Worm (Caenorhabditis elegans): Measurements from ENCODE around the gene srb-16.

srb-16 gene

DNA sequence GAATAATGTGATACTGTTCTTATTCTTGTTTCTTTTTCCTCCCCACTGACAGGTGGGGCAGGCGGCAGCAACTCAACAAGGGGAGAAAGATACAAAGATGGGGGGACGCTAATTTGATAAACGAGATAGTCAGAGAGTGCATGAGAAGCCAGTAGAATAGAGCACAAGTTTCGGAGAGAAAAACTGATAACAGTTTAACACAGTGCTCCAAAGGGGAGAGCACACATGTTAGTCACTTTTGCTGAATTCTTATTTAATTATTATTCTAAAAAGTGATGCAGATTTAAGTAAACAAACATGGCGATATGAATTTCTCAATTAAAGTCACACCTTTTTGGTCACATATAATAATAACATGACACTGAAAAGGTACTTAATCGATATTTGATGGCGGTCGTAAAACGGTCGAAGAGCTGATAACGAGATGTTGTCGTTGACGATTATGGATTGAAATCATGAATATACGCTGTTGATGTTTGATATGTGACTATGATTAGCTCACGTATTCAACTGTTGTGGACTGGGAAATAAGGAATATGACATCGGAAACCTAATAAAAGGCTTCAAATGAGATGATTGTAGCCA is 35.3 kb upstream of the srb-16 start:
- TF ChIP-seq scrt-1 (GFP tag; IDR thresholded peaks at IDR 0.05) (no peak), sea-1 (GFP tag; conservative IDR thresholded peaks at IDR 0.05) (no peak), flt-1 (GFP tag; IDR thresholded peaks at IDR 0.05) (no peak), B0310.2 (tag; optimal IDR thresholded peaks at IDR 0.05) (no peak), tra-4 (tag; optimal IDR thresholded peaks at IDR 0.05) (no peak), hmg-4 (GFP tag; optimal IDR thresholded peaks at IDR 0.05) (no peak), hnd-1 (tag; optimal IDR thresholded peaks at IDR 0.05) (no peak)

DNA sequence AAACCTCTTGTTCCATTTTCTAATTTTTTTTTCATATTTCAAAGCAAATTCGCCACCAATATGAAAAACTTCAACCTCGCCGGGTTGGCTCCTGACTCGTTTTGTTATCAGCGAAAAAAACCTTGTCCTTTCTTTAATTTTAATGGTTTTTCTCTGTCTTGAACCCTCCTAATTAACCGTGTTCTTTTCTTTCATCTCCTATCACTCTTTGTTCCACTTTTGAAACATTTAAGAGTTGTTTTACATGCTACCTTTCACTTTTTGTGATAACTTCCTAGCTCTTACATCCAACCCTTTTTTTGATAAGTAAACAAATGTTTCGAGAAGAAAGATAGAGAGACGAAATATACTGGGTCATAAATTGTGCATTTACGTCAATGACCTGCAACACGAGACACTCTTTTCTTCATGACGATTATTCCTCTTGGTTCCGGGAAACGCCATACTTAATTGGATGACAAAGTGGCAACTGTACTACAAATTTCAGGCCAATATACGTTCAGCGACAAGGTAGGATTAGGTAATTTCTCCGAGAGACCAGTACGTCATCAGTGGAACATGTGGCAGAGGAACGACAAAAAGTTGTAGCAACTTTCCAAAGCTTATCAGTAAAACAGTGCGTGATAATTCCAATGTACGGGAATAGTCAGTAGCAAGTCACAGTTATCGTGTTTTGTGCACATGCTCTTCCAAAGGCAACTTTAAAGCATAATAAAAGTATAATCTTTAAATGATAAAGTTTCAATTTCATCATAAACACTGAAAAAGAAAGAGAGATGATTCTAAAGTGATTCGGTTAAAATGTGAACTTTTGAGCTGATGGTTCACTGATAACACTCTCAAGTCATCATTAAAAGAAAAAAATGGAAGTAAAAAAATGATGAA is 34.2 kb upstream of the srb-16 start:
- TF ChIP-seq aly-1 (tag; optimal IDR thresholded peaks at IDR 0.05) (no peak), scrt-1 (GFP tag; IDR thresholded peaks at IDR 0.05) (no peak), ama-1 (optimal IDR thresholded peaks at IDR 0.05) (no peak), B0310.2 (tag; optimal IDR thresholded peaks at IDR 0.05) (no peak), tra-4 (tag; optimal IDR thresholded peaks at IDR 0.05) (no peak), tbx-37 (GFP tag; conservative IDR thresholded peaks at IDR 0.05) (no peak), flt-1 (GFP tag; IDR thresholded peaks at IDR 0.05) (no peak), ceh-13 (GFP tag; optimal IDR thresholded peaks at IDR 0.05) (no peak), sea-1 (GFP tag; conservative IDR thresholded peaks at IDR 0.05) (no peak), ets-7 (tag; optimal IDR thresholded peaks at IDR 0.05) (no peak), hmg-4 (GFP tag; optimal IDR thresholded peaks at IDR 0.05) (no peak), ceh-36 (tag; optimal IDR thresholded peaks at IDR 0.05) (no peak), F13C5.2 (tag; optimal IDR thresholded peaks at IDR 0.05) (no peak), pes-1 (GFP tag; IDR thresholded peaks at IDR 0.05) (no peak), tbx-11 (GFP tag; IDR thresholded peaks at IDR 0.05) (no peak), hnd-1 (tag; optimal IDR thresholded peaks at IDR 0.05) (no peak), hmbx-1 (tag; optimal IDR thresholded peaks at IDR 0.05) (no peak)

DNA sequence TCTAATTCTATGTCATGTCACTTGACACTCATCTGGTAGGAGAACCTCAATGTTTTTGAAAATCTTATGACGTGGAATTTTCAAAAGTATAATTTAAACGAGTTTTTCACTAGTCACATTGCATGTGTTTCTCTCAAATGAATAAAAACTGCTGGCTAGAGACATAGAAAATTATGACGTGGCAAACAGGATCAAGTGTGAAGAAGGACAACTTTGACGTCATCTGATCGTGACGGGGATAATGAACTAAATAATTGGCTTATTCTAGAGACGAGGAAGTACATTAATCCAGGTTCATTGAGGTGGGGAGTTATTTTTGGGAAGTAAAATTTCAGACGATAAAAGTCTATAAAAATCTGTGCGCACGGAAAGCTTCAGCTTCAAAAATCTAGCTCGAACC is 32.5 kb upstream of the srb-16 start:
- no peak for TF ChIP-seq ceh-13 (GFP tag; optimal IDR thresholded peaks at IDR 0.05)
- no peak for TF ChIP-seq sea-1 (GFP tag; conservative IDR thresholded peaks at IDR 0.05)
- no peak for TF ChIP-seq flt-1 (GFP tag; IDR thresholded peaks at IDR 0.05)
- TF ChIP-seq tra-4 (tag; optimal IDR thresholded peaks at IDR 0.05) = no peak
- no peak for TF ChIP-seq aly-1 (tag; optimal IDR thresholded peaks at IDR 0.05)
- TF ChIP-seq ets-7 (tag; optimal IDR thresholded peaks at IDR 0.05) = no peak
- no peak for TF ChIP-seq F13C5.2 (tag; optimal IDR thresholded peaks at IDR 0.05)
- TF ChIP-seq hmbx-1 (tag; optimal IDR thresholded peaks at IDR 0.05) = no peak
- no peak for TF ChIP-seq tbx-11 (GFP tag; IDR thresholded peaks at IDR 0.05)
- TF ChIP-seq tbx-37 (GFP tag; conservative IDR thresholded peaks at IDR 0.05) = no peak
- TF ChIP-seq scrt-1 (GFP tag; IDR thresholded peaks at IDR 0.05) = no peak
- TF ChIP-seq ama-1 (optimal IDR thresholded peaks at IDR 0.05) = no peak

DNA sequence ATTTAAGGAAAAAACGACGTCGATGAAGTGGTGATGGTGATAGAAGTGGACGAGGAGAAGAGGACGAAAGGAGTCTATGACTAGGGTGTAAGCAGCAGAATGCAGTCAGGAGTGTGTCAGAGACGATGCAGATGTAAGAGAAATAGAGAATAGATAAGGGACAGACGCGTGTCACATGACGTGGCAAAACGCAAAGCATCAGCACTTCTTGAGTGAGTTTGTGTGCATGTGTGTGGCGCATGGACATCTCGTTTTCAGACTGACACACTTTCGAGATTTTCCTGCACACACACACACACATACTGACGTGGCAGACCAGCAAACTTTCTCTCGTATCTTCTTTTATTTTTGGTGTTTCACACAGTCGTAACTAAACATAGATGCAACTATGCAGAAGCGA is 31.7 kb upstream of the srb-16 start:
- TF ChIP-seq ama-1 (optimal IDR thresholded peaks at IDR 0.05) = no peak
- TF ChIP-seq tra-4 (tag; optimal IDR thresholded peaks at IDR 0.05) = no peak
- TF ChIP-seq tbx-37 (GFP tag; conservative IDR thresholded peaks at IDR 0.05) = no peak
- no peak for TF ChIP-seq hmbx-1 (tag; optimal IDR thresholded peaks at IDR 0.05)
- TF ChIP-seq tbx-11 (GFP tag; IDR thresholded peaks at IDR 0.05) = no peak
- TF ChIP-seq flt-1 (GFP tag; IDR thresholded peaks at IDR 0.05) = no peak
- no peak for TF ChIP-seq ceh-36 (tag; optimal IDR thresholded peaks at IDR 0.05)
- no peak for TF ChIP-seq ceh-13 (GFP tag; optimal IDR thresholded peaks at IDR 0.05)
- TF ChIP-seq scrt-1 (GFP tag; IDR thresholded peaks at IDR 0.05) = no peak
- no peak for TF ChIP-seq B0310.2 (tag; optimal IDR thresholded peaks at IDR 0.05)
- no peak for TF ChIP-seq pes-1 (GFP tag; IDR thresholded peaks at IDR 0.05)
- no peak for TF ChIP-seq ets-7 (tag; optimal IDR thresholded peaks at IDR 0.05)
- no peak for TF ChIP-seq F13C5.2 (tag; optimal IDR thresholded peaks at IDR 0.05)
- TF ChIP-seq hmg-4 (GFP tag; optimal IDR thresholded peaks at IDR 0.05) = no peak
- TF ChIP-seq aly-1 (tag; optimal IDR thresholded peaks at IDR 0.05) = no peak
- TF ChIP-seq hnd-1 (tag; optimal IDR thresholded peaks at IDR 0.05) = no peak
- no peak for TF ChIP-seq sea-1 (GFP tag; conservative IDR thresholded peaks at IDR 0.05)

DNA sequence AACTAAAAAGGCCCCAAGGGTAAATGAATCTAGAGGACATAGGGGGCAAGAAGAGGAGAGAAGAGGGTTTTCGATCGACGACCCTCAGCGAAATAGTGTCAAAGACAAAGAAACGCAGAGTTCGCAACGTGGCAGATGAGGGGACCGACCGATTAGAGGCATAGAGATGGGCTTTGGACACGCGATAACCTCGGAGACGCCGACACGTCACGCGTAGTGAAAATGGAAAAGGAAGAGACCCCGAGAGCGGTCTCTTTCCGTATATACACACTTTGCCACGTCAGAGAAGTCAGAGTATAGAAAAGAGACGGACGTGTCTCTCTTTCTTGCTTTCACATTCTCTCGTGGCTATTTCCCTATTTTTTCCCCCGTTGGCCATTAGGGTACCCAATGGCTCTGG is 30.8 kb upstream of the srb-16 start:
- TF ChIP-seq flt-1 (GFP tag; IDR thresholded peaks at IDR 0.05) = no peak
- no peak for TF ChIP-seq B0310.2 (tag; optimal IDR thresholded peaks at IDR 0.05)
- peak; percentile 54; the same call in 1 of the 2 replicates for TF ChIP-seq tbx-11 (GFP tag; IDR thresholded peaks at IDR 0.05)
- TF ChIP-seq scrt-1 (GFP tag; IDR thresholded peaks at IDR 0.05) = no peak
- 0 out of 2 replicates have a peak, but pooled peaks have one; percentile 10 for TF ChIP-seq pes-1 (GFP tag; IDR thresholded peaks at IDR 0.05)
- TF ChIP-seq tra-4 (tag; optimal IDR thresholded peaks at IDR 0.05) = no peak
- TF ChIP-seq sea-1 (GFP tag; conservative IDR thresholded peaks at IDR 0.05) = no peak
- TF ChIP-seq hnd-1 (tag; optimal IDR thresholded peaks at IDR 0.05) = no peak
- no peak for TF ChIP-seq tbx-37 (GFP tag; conservative IDR thresholded peaks at IDR 0.05)
- no peak for TF ChIP-seq ama-1 (optimal IDR thresholded peaks at IDR 0.05)
- TF ChIP-seq hmg-4 (GFP tag; optimal IDR thresholded peaks at IDR 0.05) = peak; percentile 53
- no peak for TF ChIP-seq ceh-36 (tag; optimal IDR thresholded peaks at IDR 0.05)
- TF ChIP-seq ceh-13 (GFP tag; optimal IDR thresholded peaks at IDR 0.05) = no peak
- peak; percentile 5 for TF ChIP-seq F13C5.2 (tag; optimal IDR thresholded peaks at IDR 0.05)
- TF ChIP-seq hmbx-1 (tag; optimal IDR thresholded peaks at IDR 0.05) = no peak
- TF ChIP-seq aly-1 (tag; optimal IDR thresholded peaks at IDR 0.05) = peak; percentile 59
- TF ChIP-seq ets-7 (tag; optimal IDR thresholded peaks at IDR 0.05) = no peak

DNA sequence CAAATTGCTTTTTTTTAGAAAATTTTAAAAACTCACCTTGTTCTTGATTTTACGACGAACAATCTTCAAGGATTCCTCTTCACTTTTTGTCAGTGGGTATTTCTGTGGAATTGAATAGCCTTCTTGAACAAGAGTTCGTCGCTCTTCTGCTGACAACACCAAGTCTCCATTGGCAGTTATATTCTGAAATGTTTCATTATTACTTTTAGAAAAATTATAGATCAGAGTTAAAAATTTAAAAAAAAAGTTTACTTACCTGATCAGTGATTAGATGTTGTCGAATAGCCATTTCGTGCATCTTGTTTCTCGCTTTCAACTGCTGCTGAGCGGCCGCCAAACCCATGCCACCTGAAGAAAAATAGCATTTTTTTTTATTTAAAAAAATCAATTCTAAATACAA is 29.5 kb upstream of the srb-16 start:
- TF ChIP-seq sea-1 (GFP tag; conservative IDR thresholded peaks at IDR 0.05) (no peak), F13C5.2 (tag; optimal IDR thresholded peaks at IDR 0.05) (no peak), scrt-1 (GFP tag; IDR thresholded peaks at IDR 0.05) (no peak), hmbx-1 (tag; optimal IDR thresholded peaks at IDR 0.05) (no peak), flt-1 (GFP tag; IDR thresholded peaks at IDR 0.05) (no peak), aly-1 (tag; optimal IDR thresholded peaks at IDR 0.05) (no peak), ceh-13 (GFP tag; optimal IDR thresholded peaks at IDR 0.05) (no peak), tbx-11 (GFP tag; IDR thresholded peaks at IDR 0.05) (no peak), hmg-4 (GFP tag; optimal IDR thresholded peaks at IDR 0.05) (no peak)
